Fruit fly (Drosophila melanogaster) whole organism, adult: ENCODE data around the gene CG43345.

Experiments used
- CG1620 ChIP-seq: fragments of 200-800 bp; sonication (Bioruptor generic); optimal IDR thresholded peaks from 2 replicates; lab custom pipeline; 2016; ENCODE audit warnings: missing biosample characterization, missing genetic modification characterization
- CG33017 ChIP-seq: fragments of 200-800 bp; sonication (Bioruptor generic); optimal IDR thresholded peaks from 2 replicates; lab custom pipeline; 2018; ENCODE audit warnings: missing biosample characterization, mild to moderate bottlenecking, missing genetic modification characterization, moderate library complexity
- CG5204 ChIP-seq: fragments of 200-800 bp; sonication (Bioruptor generic); optimal IDR thresholded peaks from 2 replicates; lab custom pipeline; 2016; ENCODE audit warnings: missing biosample characterization, missing genetic modification characterization
- Clk ChIP-seq: fragments of 200-800 bp; sonication (Bioruptor generic); optimal IDR thresholded peaks from 2 replicates; lab custom pipeline; 2017; ENCODE audit warnings: missing biosample characterization, missing genetic modification characterization
- Crg-1 ChIP-seq: fragments of 200-800 bp; sonication (Bioruptor generic); optimal IDR thresholded peaks from 2 replicates; lab custom pipeline; 2016; ENCODE audit warnings: missing biosample characterization, missing genetic modification characterization
- bab1 ChIP-seq: fragments of 200-800 bp; sonication (Bioruptor generic); optimal IDR thresholded peaks from 3 replicates; lab custom pipeline; 2019; ENCODE audit warnings: missing biosample characterization, mild to moderate bottlenecking, missing genetic modification characterization, moderate library complexity
- cnc ChIP-seq, 2 experiments: fragments of >200 bp; optimal IDR thresholded peaks; 2 replicates each; lab custom pipeline; 2017
- kay ChIP-seq: fragments of 200-800 bp; sonication (Bioruptor generic); peaks from one replicate; lab custom pipeline; 2016; ENCODE audit warnings: missing biosample characterization, missing genetic modification characterization, borderline replicate concordance
- pad ChIP-seq: fragments of 200-800 bp; sonication (Bioruptor generic); optimal IDR thresholded peaks from 3 replicates; lab custom pipeline; 2017; ENCODE audit warnings: missing biosample characterization, missing genetic modification characterization, mild to moderate bottlenecking, moderate library complexity, missing genetic modification reagents
- tj ChIP-seq: fragments of 200-800 bp; sonication (Bioruptor generic); optimal IDR thresholded peaks from 3 replicates; lab custom pipeline; 2017; ENCODE audit warnings: missing biosample characterization, mild to moderate bottlenecking, missing genetic modification characterization, moderate library complexity

DNA sequence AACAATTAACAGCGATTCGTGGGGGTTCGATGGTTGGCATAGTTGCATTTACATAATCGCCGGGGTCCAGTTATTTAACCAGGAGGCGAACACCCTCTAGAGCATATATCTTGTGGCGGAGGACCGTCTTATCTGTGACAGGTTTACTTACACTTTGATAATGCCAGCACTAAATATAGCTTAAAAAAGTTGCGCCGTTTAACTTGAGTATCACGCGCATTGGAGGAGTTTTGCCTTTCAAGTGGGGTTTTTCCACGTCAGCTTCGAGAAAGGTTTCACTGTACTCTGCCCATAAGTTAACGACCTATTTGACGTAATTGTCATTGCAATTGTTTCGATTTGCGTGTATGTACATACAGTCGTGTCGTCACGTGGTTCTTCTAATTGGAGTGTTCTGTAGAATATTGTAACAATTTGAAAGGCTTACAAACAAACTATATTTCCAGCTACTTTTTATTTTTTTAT, 811 bp upstream of the CG43345 start:
- TF ChIP-seq CG1620 (GFP tag; lab: Kevin White, UChicago): no peak
- TF ChIP-seq tj (GFP tag; lab: Kevin White, UChicago): no peak
- no peak for TF ChIP-seq CG5204 (GFP tag; lab: Kevin White, UChicago)
- TF ChIP-seq Clk (GFP tag; lab: Kevin White, UChicago): no peak
- no peak for TF ChIP-seq bab1
- no peak for TF ChIP-seq kay (GFP tag; lab: Kevin White, UChicago)
- no peak for TF ChIP-seq Crg-1 (GFP tag; lab: Kevin White, UChicago)
- TF ChIP-seq CG33017 (tag; lab: Kevin White, UChicago): no peak
- no peak for TF ChIP-seq cnc (optimal IDR thresholded peaks at IDR 0.05; lab: Kevin White, UChicago)
- no peak for TF ChIP-seq pad (GFP tag; lab: Kevin White, UChicago)
